Worm (Caenorhabditis elegans) whole organism, midembryonic: Measurements from ENCODE around the gene mrps-14.

Experiments used
- T22C8.4 ChIP-seq: fragments of 200-800 bp; sonication (Bioruptor generic); IDR thresholded peaks from 2 replicates; pipeline ENCODE4 v1.3.6; 2022; ENCODE audit warnings: missing genetic modification characterization, missing compliant biosample characterization
- cog-1 ChIP-seq: sonication (generic microtip); optimal IDR thresholded peaks from 2 replicates; lab custom pipeline; 2016; ENCODE audit warnings: missing genetic modification characterization, missing compliant biosample characterization
- flt-1 ChIP-seq: fragments of 200-800 bp; sonication (Bioruptor generic); IDR thresholded peaks from 2 replicates; pipeline ENCODE4 v1.3.6; 2022; ENCODE audit warnings: missing genetic modification characterization, missing compliant biosample characterization
- klf-2 ChIP-seq: fragments of 200-800 bp; sonication (Bioruptor generic); conservative IDR thresholded peaks from 2 replicates; pipeline ENCODE4 v1.3.6; 2022; ENCODE audit warnings: missing genetic modification reagents, missing genetic modification characterization, missing compliant biosample characterization
- med-1 ChIP-seq: sonication (generic microtip); optimal IDR thresholded peaks from 2 replicates; lab custom pipeline; 2017; ENCODE audit warnings: missing genetic modification characterization, mild to moderate bottlenecking, missing compliant biosample characterization, antibody characterized with exemption, missing genetic modification reagents; ENCODE audit not compliant: insufficient read depth
- ref-1 ChIP-seq: fragments of 200-800 bp; sonication (Bioruptor generic); conservative IDR thresholded peaks from 2 replicates; pipeline ENCODE4 v1.3.6; 2022; ENCODE audit warnings: missing genetic modification reagents, missing genetic modification characterization, missing compliant biosample characterization
- tab-1 ChIP-seq: fragments of 200-800 bp; sonication (Bioruptor generic); IDR thresholded peaks from 2 replicates; pipeline ENCODE4 v1.3.6; 2022; ENCODE audit warnings: missing genetic modification characterization, missing compliant biosample characterization
- ztf-23 ChIP-seq: fragments of 200-800 bp; sonication (Bioruptor generic); IDR thresholded peaks from 2 replicates; pipeline ENCODE4 v1.3.6; 2022; ENCODE audit warnings: missing genetic modification reagents, missing genetic modification characterization, missing compliant biosample characterization
- ztf-29 ChIP-seq: fragments of 200-800 bp; sonication (Bioruptor generic); IDR thresholded peaks from 2 replicates; pipeline ENCODE4 v1.3.6; 2022; ENCODE audit warnings: missing genetic modification reagents, missing genetic modification characterization, missing compliant biosample characterization

mrps-14 gene

DNA sequence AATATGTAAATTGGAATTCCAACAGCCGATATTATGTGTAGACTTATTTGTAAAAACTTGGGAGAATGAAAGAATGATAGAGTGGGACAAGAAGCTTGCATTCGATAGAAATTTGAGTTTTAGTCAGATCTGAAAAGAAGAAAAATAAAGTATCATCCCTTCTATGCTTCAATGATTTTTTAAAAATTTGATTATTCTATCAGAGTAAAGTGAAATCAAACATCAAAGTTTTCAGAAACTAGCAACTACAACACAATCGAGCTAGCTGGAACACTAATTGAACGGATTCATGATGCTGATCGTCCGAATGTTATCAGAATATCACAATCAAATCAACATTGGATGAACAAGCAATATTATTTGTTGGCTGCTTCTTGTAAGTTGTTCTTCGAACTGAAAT, 15.3 kb downstream of the mrps-14 start, which contains the start of gene srh-135:
TSS of gene srh-135 (minus strand) at position 101 of the 400 bp plus-strand sequence.
- no peak for TF ChIP-seq T22C8.4 (GFP tag; lab: Robert Waterston, UW)

DNA sequence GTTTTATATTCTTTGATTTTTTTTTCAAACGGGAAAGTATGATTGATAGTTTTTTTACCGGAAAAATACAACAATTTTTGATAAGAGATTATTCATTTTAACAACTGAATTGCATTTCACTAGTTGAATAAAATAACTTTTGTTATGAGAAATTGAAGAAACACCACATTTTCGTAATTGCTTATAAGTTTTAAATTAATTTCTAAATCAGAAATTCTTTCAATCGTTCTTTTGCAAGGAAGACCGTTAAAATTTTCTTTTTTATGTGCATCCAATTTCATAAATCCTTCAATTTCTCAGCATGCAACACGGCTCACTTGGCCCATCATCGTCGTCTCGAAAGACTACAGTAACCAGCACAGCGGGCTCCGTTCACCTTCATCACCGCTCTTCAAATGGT, 19.7 kb downstream of the mrps-14 start, which contains the start of gene plc-3:
TSS of gene plc-3 (plus strand) at position 301 of the 400 bp plus-strand sequence.
- TF ChIP-seq ztf-23 (GFP tag; lab: Robert Waterston, UW) (no peak), cog-1 (no peak), med-1 (GFP tag; lab: Kevin White, UChicago) (no peak), tab-1 (no peak), klf-2 (GFP tag; lab: Robert Waterston, UW) (no peak), T22C8.4 (GFP tag; lab: Robert Waterston, UW) (no peak), ztf-29 (no peak), flt-1 (GFP tag; lab: Robert Waterston, UW) (no peak), ref-1 (no peak)

DNA sequence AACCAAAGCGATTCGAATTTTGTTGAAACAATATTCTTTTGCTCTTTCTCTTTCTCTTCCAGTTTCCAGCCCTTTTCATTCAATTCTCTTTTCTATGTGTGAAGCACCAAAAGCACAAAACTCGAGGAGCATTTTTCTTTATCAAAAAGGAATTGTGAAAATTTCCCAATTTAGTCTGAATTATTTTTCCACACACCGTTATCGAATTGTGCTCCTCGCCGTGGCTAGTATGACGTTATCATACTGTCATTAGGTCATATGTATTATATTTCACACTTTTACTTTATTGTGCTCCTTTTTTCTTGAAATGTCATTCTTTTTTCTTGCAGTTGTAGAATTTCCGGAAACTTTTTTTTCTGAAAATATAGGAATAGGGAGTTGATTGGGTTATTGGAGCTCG, 20.7 kb downstream of the mrps-14 start:
- TF ChIP-seq klf-2 (GFP tag; lab: Robert Waterston, UW) (no peak), flt-1 (GFP tag; lab: Robert Waterston, UW) (no peak), med-1 (GFP tag; lab: Kevin White, UChicago) (no peak), ztf-29 (no peak), cog-1 (no peak), ztf-23 (GFP tag; lab: Robert Waterston, UW) (no peak), T22C8.4 (GFP tag; lab: Robert Waterston, UW) (no peak), tab-1 (no peak), ref-1 (no peak)

DNA sequence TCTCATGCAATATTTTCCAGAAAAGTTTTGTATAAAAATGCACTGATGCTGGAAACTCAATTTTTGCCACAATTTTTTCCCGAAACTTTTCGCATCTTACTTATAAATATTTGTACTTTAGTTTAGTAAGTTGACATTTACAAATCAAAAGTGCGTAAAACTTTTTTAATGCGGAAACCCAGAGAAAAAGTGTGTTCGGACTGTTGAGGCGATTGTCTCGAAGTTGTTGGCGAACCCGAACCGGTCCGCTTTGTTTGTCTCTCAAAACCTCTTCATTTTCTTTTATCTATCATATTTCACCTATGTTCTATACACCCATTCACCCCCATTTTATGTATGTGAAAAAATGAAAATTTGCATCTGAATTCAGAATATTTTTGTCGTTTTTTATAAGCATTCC, 21.7 kb downstream of the mrps-14 start:
- no peak for TF ChIP-seq tab-1
- TF ChIP-seq klf-2 (GFP tag; lab: Robert Waterston, UW): no peak
- no peak for TF ChIP-seq cog-1
- no peak for TF ChIP-seq T22C8.4 (GFP tag; lab: Robert Waterston, UW)

DNA sequence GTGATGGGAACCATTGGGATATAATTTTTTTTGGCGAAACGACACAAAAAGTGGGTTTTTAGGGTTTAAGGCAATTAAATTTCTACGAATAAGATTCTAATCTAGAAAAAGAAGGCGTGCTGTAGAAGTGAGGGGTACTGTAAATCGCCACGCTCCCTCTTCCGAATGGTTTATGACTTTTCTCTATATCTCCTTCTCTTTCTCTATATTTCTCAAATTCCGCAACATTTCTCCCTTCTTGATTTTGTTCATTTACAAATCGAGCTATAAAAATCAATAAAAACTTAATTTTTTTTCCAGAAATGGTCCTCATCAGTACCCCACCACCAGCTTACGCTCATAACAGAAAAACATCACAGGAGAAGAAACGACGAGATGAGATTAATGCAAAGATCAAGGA, 24.1 kb downstream of the mrps-14 start, which contains the start of gene ref-1:
TSS of gene ref-1 (plus strand) at position 301 of the 400 bp plus-strand sequence.
- no peak for TF ChIP-seq ref-1
- no peak for TF ChIP-seq tab-1
- TF ChIP-seq klf-2 (GFP tag; lab: Robert Waterston, UW): no peak
- no peak for TF ChIP-seq T22C8.4 (GFP tag; lab: Robert Waterston, UW)
- no peak for TF ChIP-seq med-1 (GFP tag; lab: Kevin White, UChicago)
- TF ChIP-seq cog-1: no peak
- no peak for TF ChIP-seq ztf-23 (GFP tag; lab: Robert Waterston, UW)
- TF ChIP-seq ztf-29: no peak
- no peak for TF ChIP-seq flt-1 (GFP tag; lab: Robert Waterston, UW)

DNA sequence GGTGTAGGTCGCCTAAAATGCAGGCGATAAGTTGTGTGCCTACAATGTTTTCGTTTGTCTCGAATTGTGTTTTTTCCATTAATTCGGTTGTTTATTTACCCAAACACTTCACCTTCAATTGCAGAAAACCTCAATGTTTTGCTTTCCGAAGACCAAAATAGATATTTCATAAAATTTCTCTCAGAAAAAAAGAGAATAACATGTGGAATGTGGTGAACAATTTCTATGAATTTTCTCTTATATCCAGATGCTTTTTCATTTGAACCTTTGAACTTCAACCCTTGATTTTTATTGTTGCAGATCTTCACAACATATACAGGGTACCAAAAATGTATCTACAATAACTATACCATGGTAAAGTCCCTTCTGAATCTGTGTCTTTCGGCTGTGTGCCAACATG, 35.9 kb downstream of the mrps-14 start, which contains the start of gene T01E8.1:
TSS of gene T01E8.1 (plus strand) at position 301 of the 400 bp plus-strand sequence.
- no peak for TF ChIP-seq med-1 (GFP tag; lab: Kevin White, UChicago)
- TF ChIP-seq ztf-29: no peak

DNA sequence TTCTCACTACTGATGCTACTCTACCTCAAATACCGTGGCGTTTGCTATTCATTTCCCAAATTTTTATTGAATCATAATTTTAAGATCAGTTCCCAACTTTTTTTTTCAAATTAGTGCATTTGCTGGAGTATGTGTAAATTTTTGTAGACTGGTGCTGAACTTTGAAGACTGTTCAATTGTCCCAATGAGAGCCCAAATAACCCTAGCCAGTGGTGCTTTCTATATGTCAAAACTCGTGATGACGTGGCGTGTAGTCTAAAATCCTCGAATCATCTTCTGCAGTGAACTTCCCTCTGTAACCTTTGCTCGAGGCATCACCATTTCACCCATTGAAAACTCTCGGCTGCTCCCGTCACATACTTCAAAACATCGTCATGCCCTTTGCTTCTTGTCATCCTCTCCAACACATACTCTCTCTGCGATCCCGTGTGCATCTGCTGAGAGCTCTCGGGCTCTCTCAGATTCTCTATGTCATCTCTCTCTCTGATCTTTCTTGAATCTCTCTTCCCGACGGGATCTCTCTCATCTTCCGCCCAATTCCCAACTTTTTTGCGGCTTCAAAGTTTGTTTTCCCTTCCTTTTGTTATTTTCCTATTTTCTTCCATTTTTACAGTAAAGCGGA, 37.8 kb downstream of the mrps-14 start:
- TF ChIP-seq cog-1 (no peak), klf-2 (GFP tag; lab: Robert Waterston, UW) (no peak), ztf-29 (no peak), med-1 (GFP tag; lab: Kevin White, UChicago) (no peak), ref-1 (no peak), flt-1 (GFP tag; lab: Robert Waterston, UW) (no peak), tab-1 (no peak), T22C8.4 (GFP tag; lab: Robert Waterston, UW) (no peak), ztf-23 (GFP tag; lab: Robert Waterston, UW) (no peak)

DNA sequence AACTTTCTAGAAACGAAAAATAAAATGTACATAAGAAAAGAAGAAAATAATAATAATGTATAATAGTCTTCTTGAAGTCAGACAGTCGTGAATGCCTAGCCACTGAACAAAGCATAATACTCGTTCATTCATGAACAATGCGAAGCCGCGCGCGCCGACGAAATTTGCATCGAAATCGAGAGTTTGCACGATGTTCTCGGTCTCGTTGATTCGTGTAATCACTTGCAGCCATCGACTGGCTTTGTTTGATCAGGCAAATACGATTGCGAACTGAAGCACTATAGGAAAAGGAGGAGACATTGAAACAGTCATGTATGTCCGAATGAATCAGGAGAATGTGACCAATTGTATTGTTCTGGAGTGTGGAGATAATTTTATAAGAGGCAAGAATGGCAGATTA, 38.5 kb downstream of the mrps-14 start:
- TF ChIP-seq klf-2 (GFP tag; lab: Robert Waterston, UW): no peak
- no peak for TF ChIP-seq ztf-29
- no peak for TF ChIP-seq cog-1

DNA sequence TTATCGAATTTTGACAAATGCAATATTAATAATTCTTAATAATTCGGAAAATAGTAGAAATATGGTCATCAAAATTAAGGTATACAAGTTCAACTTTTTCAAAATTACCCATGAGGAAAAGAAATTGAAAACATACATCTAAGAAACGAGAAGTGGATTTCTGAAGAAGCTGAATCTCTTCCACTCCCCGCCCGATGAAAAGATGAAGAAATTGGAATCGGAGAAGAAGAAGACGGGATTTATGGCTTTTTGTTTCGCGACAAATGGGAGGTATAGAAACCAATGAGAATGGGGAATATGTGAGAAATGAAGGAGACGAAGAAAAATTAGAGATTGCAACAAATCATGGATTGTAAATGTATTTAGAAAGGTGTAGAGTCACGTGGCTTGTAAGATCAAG, 39.2 kb downstream of the mrps-14 start:
- TF ChIP-seq klf-2 (GFP tag; lab: Robert Waterston, UW) (no peak), flt-1 (GFP tag; lab: Robert Waterston, UW) (no peak), tab-1 (no peak), ztf-29 (no peak), T22C8.4 (GFP tag; lab: Robert Waterston, UW) (no peak), ztf-23 (GFP tag; lab: Robert Waterston, UW) (no peak), med-1 (GFP tag; lab: Kevin White, UChicago) (no peak), ref-1 (no peak), cog-1 (no peak)

DNA sequence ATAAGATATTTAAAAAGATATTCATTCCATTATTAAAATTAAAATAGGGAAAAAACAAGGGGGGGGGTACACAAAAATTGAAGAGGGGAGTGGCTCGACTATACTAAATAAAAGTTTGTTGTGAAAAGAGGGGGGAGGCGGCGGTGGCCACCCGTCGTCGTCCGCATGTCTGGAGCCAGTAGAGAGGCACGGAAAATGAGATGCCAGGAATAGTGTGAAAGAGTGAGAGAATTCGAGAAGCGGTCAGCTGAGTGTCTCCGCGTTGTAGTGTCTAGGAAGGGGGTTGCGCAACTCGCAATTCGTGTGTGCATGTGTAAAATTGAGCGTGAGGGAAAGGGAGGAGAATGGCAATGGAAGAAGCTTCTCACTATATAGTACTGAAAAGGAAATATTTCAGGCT, 40.0 kb downstream of the mrps-14 start:
- TF ChIP-seq med-1 (GFP tag; lab: Kevin White, UChicago) (no peak), T22C8.4 (GFP tag; lab: Robert Waterston, UW) (no peak), flt-1 (GFP tag; lab: Robert Waterston, UW) (no peak), cog-1 (peak; percentile 54), klf-2 (GFP tag; lab: Robert Waterston, UW) (0 out of 2 replicates have a peak, but pooled peaks have one; percentile 26)

DNA sequence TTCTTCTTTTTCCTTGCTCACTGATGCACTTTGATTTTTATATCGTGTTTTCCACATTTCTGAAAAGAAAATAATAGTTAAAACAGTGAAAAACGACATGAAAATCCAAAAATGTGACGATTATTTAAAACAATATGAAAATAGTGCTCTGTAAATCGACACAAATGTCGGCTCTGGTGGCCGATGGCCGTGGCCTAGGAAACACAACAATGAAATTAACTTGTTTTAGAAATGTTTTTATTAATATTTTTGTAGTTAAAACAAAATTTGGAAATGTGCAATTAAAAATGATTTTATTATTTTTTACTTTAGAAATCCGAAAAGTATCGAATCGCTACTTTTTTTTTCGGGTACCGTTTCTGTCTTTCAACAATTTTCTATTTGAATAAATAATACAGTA, 41.5 kb downstream of the mrps-14 start, which contains the start of gene arv-1:
TSS of gene arv-1 (minus strand) at position 65 of the 400 bp plus-strand sequence.
- TF ChIP-seq ztf-23 (GFP tag; lab: Robert Waterston, UW) (0 out of 2 replicates have a peak, but pooled peaks have one; percentile 38), ref-1 (no peak), tab-1 (no peak), cog-1 (peak; percentile 18), T22C8.4 (GFP tag; lab: Robert Waterston, UW) (no peak), flt-1 (GFP tag; lab: Robert Waterston, UW) (peak; percentile 38; the same call in 1 of the 2 replicates)
